Worm (Caenorhabditis elegans) whole organism, mixed stage, embryonic: ENCODE results near the gene srd-38.

Experiments
- M03D4.4 ChIP-seq: sonication (generic microtip); optimal IDR thresholded peaks from 2 replicates; lab custom pipeline; 2017; ENCODE audit warnings: mild to moderate bottlenecking, missing genetic modification characterization, missing compliant biosample characterization
- bed-3 ChIP-seq: fragments of 200-800 bp; sonication (Bioruptor generic); optimal IDR thresholded peaks from 3 replicates; lab custom pipeline; 2018; ENCODE audit warnings: mild to moderate bottlenecking, missing genetic modification characterization, moderate library complexity, missing compliant biosample characterization
- blmp-1 ChIP-seq: fragments of 150-350 bp; optimal IDR thresholded peaks from 2 replicates; lab custom pipeline; 2014; ENCODE audit warnings: missing biosample characterization, missing genetic modification characterization
- ceh-39 ChIP-seq: fragments of 150-350 bp; optimal IDR thresholded peaks from 2 replicates; lab custom pipeline; 2014; ENCODE audit warnings: missing biosample characterization, missing genetic modification characterization
- ceh-43 ChIP-seq: fragments of 200-800 bp; sonication (Bioruptor generic); optimal IDR thresholded peaks from 2 replicates; lab custom pipeline; 2018; ENCODE audit warnings: mild to moderate bottlenecking, missing genetic modification characterization, moderate library complexity, missing compliant biosample characterization
- ceh-83 ChIP-seq: fragments of 200-800 bp; sonication (Bioruptor generic); optimal IDR thresholded peaks from 2 replicates; lab custom pipeline; 2018; ENCODE audit warnings: mild to moderate bottlenecking, missing genetic modification characterization, missing compliant biosample characterization
- ces-1 ChIP-seq: fragments of 150-350 bp; optimal IDR thresholded peaks from 2 replicates; lab custom pipeline; 2014; ENCODE audit warnings: missing biosample characterization, missing genetic modification reagents, missing genetic modification characterization
- cnd-1 ChIP-seq: fragments of 200-800 bp; sonication (Bioruptor generic); optimal IDR thresholded peaks from 2 replicates; lab custom pipeline; 2018; ENCODE audit warnings: mild to moderate bottlenecking, missing genetic modification characterization, missing compliant biosample characterization
- drap-1 ChIP-seq: fragments of 200-800 bp; sonication (Bioruptor generic); optimal IDR thresholded peaks from 3 replicates; lab custom pipeline; 2018; ENCODE audit warnings: mild to moderate bottlenecking, missing genetic modification characterization, missing compliant biosample characterization
- elt-1 ChIP-seq: sonication (generic microtip); optimal IDR thresholded peaks from 2 replicates; lab custom pipeline; 2017; ENCODE audit warnings: missing genetic modification characterization, mild to moderate bottlenecking, missing compliant biosample characterization, antibody characterized with exemption, moderate library complexity, borderline replicate concordance; ENCODE audit not compliant: insufficient read depth
- elt-3 ChIP-seq: fragments of 150-350 bp; optimal IDR thresholded peaks from 2 replicates; lab custom pipeline; 2014; ENCODE audit warnings: missing biosample characterization, missing genetic modification characterization
- flh-1 ChIP-seq: fragments of 200-800 bp; sonication (Bioruptor generic); optimal IDR thresholded peaks from 2 replicates; lab custom pipeline; 2018; ENCODE audit warnings: mild to moderate bottlenecking, missing genetic modification characterization, moderate library complexity, missing compliant biosample characterization
- ham-2 ChIP-seq: fragments of 200-800 bp; sonication (Bioruptor generic); optimal IDR thresholded peaks from 2 replicates; lab custom pipeline; 2018; ENCODE audit warnings: mild to moderate bottlenecking, missing genetic modification characterization, missing compliant biosample characterization
- hlh-1 ChIP-seq: fragments of 150-350 bp; optimal IDR thresholded peaks from 2 replicates; lab custom pipeline; 2014; ENCODE audit warnings: missing biosample characterization, missing genetic modification reagents, missing genetic modification characterization
- lin-13 ChIP-seq: fragments of 150-350 bp; optimal IDR thresholded peaks from 2 replicates; lab custom pipeline; 2014; ENCODE audit warnings: missing biosample characterization, missing genetic modification characterization
- lin-32 ChIP-seq: fragments of 200-800 bp; sonication (Bioruptor generic); optimal IDR thresholded peaks from 2 replicates; lab custom pipeline; 2018; ENCODE audit warnings: mild to moderate bottlenecking, missing genetic modification characterization, missing compliant biosample characterization
- lsy-2 ChIP-seq: fragments of 150-350 bp; optimal IDR thresholded peaks from 2 replicates; lab custom pipeline; 2014; ENCODE audit warnings: missing biosample characterization, missing genetic modification characterization
- mab-5 ChIP-seq: fragments of 150-350 bp; optimal IDR thresholded peaks from 2 replicates; lab custom pipeline; 2014; ENCODE audit warnings: missing biosample characterization, missing genetic modification characterization
- mep-1 ChIP-seq: fragments of 150-350 bp; optimal IDR thresholded peaks from 2 replicates; lab custom pipeline; 2017; ENCODE audit warnings: missing biosample characterization, missing genetic modification reagents, missing genetic modification characterization, inconsistent platforms
- mls-2 ChIP-seq: sonication (generic microtip); optimal IDR thresholded peaks from 2 replicates; lab custom pipeline; 2016; ENCODE audit warnings: mild to moderate bottlenecking, missing genetic modification characterization, moderate library complexity, missing compliant biosample characterization
- nhr-12 ChIP-seq: fragments of 150-350 bp; optimal IDR thresholded peaks from 2 replicates; lab custom pipeline; 2014; ENCODE audit warnings: missing biosample characterization, missing genetic modification characterization
- nhr-2 ChIP-seq: fragments of 150-350 bp; optimal IDR thresholded peaks from 2 replicates; lab custom pipeline; 2014; ENCODE audit warnings: missing biosample characterization, missing genetic modification characterization
- nhr-237 ChIP-seq: fragments of 150-350 bp; optimal IDR thresholded peaks from 2 replicates; lab custom pipeline; 2014; ENCODE audit warnings: missing biosample characterization, missing genetic modification characterization
- nhr-28 ChIP-seq: fragments of 150-350 bp; optimal IDR thresholded peaks from 2 replicates; lab custom pipeline; 2014; ENCODE audit warnings: missing biosample characterization, missing genetic modification characterization
- nhr-76 ChIP-seq: sonication (generic microtip); optimal IDR thresholded peaks from 2 replicates; lab custom pipeline; 2017; ENCODE audit warnings: missing biosample characterization, missing genetic modification characterization
- pha-4 ChIP-seq: fragments of 150-350 bp; optimal IDR thresholded peaks from 2 replicates; lab custom pipeline; 2018; ENCODE audit warnings: missing biosample characterization, missing genetic modification reagents, missing genetic modification characterization
- sem-2 ChIP-seq: fragments of 200-800 bp; sonication (Bioruptor generic); optimal IDR thresholded peaks from 2 replicates; lab custom pipeline; 2018; ENCODE audit warnings: mild to moderate bottlenecking, missing genetic modification characterization, missing compliant biosample characterization
- snpc-4 ChIP-seq: fragments of 150-350 bp; optimal IDR thresholded peaks from 2 replicates; lab custom pipeline; 2014; ENCODE audit warnings: missing biosample characterization, missing genetic modification characterization
- sptf-1 ChIP-seq: sonication (generic microtip); optimal IDR thresholded peaks from 2 replicates; lab custom pipeline; 2017; ENCODE audit warnings: mild to moderate bottlenecking, missing genetic modification characterization, moderate library complexity, missing compliant biosample characterization
- tbx-8 ChIP-seq: fragments of 200-800 bp; sonication (Bioruptor generic); optimal IDR thresholded peaks from 2 replicates; lab custom pipeline; 2018; ENCODE audit warnings: mild to moderate bottlenecking, missing genetic modification characterization, moderate library complexity, missing compliant biosample characterization
- unc-120 ChIP-seq: sonication (generic microtip); optimal IDR thresholded peaks from 2 replicates; lab custom pipeline; 2017; ENCODE audit warnings: missing genetic modification characterization, missing compliant biosample characterization; ENCODE audit not compliant: poor library complexity, severe bottlenecking
- unc-39 ChIP-seq: fragments of 150-350 bp; optimal IDR thresholded peaks from 2 replicates; lab custom pipeline; 2014; ENCODE audit warnings: missing biosample characterization, missing genetic modification characterization
- unc-62 ChIP-seq: fragments of 150-350 bp; optimal IDR thresholded peaks from 2 replicates; lab custom pipeline; 2014; ENCODE audit warnings: missing biosample characterization, missing genetic modification reagents, missing genetic modification characterization
- zip-8 ChIP-seq: fragments of 150-350 bp; optimal IDR thresholded peaks from 2 replicates; lab custom pipeline; 2014; ENCODE audit warnings: missing biosample characterization, missing genetic modification characterization
- ztf-11 ChIP-seq: fragments of 150-350 bp; optimal IDR thresholded peaks from 2 replicates; lab custom pipeline; 2014; ENCODE audit warnings: missing biosample characterization, missing genetic modification characterization

srd-38 gene

DNA sequence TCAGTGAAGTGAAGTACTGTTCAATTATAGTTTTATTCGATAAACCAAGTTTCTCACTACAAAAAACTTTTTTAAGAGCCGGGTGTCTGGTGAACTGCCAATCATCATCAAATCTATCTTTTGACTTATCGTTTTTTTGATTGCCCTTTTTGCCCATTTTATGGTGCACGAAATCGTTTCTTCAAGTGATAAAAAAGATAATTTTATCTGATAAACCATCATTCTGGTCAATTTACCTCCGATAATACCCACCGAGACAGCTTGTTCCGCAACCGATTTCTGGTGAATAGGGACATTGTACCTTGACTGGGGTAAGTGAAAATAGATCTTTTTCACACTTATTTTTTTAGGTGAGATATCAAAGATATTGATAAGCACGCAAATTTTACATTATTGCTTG, 34.0 kb upstream of the srd-38 start, which contains the start of gene K08H2.10:
TSS of gene K08H2.10 (plus strand) at position 230 of the 400 bp plus-strand sequence.
- TF ChIP-seq bed-3 (no peak), blmp-1 (no peak), nhr-28 (tag; lab: Kevin White, UChicago) (no peak), flh-1 (GFP tag; lab: Kevin White, UChicago) (no peak), unc-120 (tag; lab: Kevin White, UChicago) (no peak), unc-62 (GFP tag; lab: Kevin White, UChicago) (no peak), mls-2 (tag; lab: Kevin White, UChicago) (no peak)

ce11 chrX:13262195-13262594, 29.4 kb upstream of the srd-38 start, which contains the start of gene K09A11.1:
Gene K09A11.1 (plus strand): TSS chrX:13262495.
- no peak for TF ChIP-seq elt-3 (tag; lab: Kevin White, UChicago)
- no peak for TF ChIP-seq hlh-1 (tag; lab: Kevin White, UChicago)
- TF ChIP-seq sem-2 (GFP tag; lab: Kevin White, UChicago), result no peak
- TF ChIP-seq zip-8 (tag; lab: Kevin White, UChicago), result no peak
- TF ChIP-seq ceh-83 (GFP tag; lab: Kevin White, UChicago), result no peak
- TF ChIP-seq tbx-8, result no peak
- no peak for TF ChIP-seq mep-1 (tag; lab: Kevin White, UChicago)
- TF ChIP-seq snpc-4 (tag; lab: Kevin White, UChicago), result no peak
- TF ChIP-seq nhr-28 (tag; lab: Kevin White, UChicago), result no peak
- TF ChIP-seq drap-1 (GFP tag; lab: Kevin White, UChicago), result no peak
- TF ChIP-seq M03D4.4 (tag; lab: Kevin White, UChicago), result no peak
- no peak for TF ChIP-seq sptf-1 (tag; lab: Kevin White, UChicago)
- no peak for TF ChIP-seq nhr-76 (tag; lab: Kevin White, UChicago)
- TF ChIP-seq lsy-2 (tag; lab: Kevin White, UChicago), result no peak
- TF ChIP-seq pha-4 (tag; lab: Kevin White, UChicago), result no peak
- TF ChIP-seq ham-2 (GFP tag; lab: Kevin White, UChicago), result no peak

DNA sequence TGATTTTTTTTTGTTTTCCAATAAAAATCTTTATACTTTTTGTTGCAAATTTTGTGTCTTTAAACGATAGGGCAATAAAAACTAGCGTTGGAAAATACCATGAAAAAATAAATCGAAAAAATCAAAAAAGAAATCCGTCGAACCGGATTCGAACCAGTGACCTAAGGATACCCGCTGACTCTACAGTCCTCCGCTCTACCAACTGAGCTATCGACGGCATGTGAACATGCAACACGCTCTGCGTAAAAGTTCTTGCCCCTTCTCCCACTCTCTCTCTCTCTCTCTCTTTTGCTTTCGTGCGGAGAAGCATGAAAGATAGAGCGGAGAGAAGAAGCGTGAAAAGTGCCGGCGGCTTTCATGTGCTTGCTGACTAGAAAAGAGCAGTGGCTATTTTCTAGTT, 27.1 kb upstream of the srd-38 start:
- TF ChIP-seq ces-1 (GFP tag; lab: Kevin White, UChicago) (no peak), mls-2 (tag; lab: Kevin White, UChicago) (peak; percentile 89), pha-4 (tag; lab: Kevin White, UChicago) (no peak), drap-1 (GFP tag; lab: Kevin White, UChicago) (peak; percentile 86), unc-39 (tag; lab: Kevin White, UChicago) (no peak), bed-3 (peak; percentile 64), tbx-8 (no peak), ceh-83 (GFP tag; lab: Kevin White, UChicago) (peak; percentile 73), nhr-2 (tag; lab: Kevin White, UChicago) (no peak), nhr-28 (tag; lab: Kevin White, UChicago) (no peak), ceh-39 (tag; lab: Kevin White, UChicago) (no peak), ceh-43 (GFP tag; lab: Kevin White, UChicago) (peak; percentile 66), snpc-4 (tag; lab: Kevin White, UChicago) (no peak), hlh-1 (tag; lab: Kevin White, UChicago) (no peak), blmp-1 (no peak), mab-5 (tag; lab: Kevin White, UChicago) (no peak), elt-1 (tag; lab: Kevin White, UChicago) (no peak), elt-3 (tag; lab: Kevin White, UChicago) (no peak), nhr-76 (tag; lab: Kevin White, UChicago) (no peak), lsy-2 (tag; lab: Kevin White, UChicago) (peak; percentile 22), ham-2 (GFP tag; lab: Kevin White, UChicago) (peak; percentile 72), nhr-12 (no peak), unc-120 (tag; lab: Kevin White, UChicago) (peak; percentile 66), flh-1 (GFP tag; lab: Kevin White, UChicago) (peak; percentile 16), cnd-1 (tag; lab: Kevin White, UChicago) (peak; percentile 66), nhr-237 (tag; lab: Kevin White, UChicago) (peak; percentile 43), ztf-11 (tag; lab: Kevin White, UChicago) (no peak), unc-62 (GFP tag; lab: Kevin White, UChicago) (no peak), sem-2 (GFP tag; lab: Kevin White, UChicago) (peak; percentile 56), M03D4.4 (tag; lab: Kevin White, UChicago) (no peak), lin-32 (peak; percentile 80), lin-13 (no peak), zip-8 (tag; lab: Kevin White, UChicago) (no peak), mep-1 (tag; lab: Kevin White, UChicago) (peak; percentile 42), sptf-1 (tag; lab: Kevin White, UChicago) (no peak)
